Worm (Caenorhabditis elegans) whole organism, late embryonic: ENCODE results near the gene sra-34.

ENCODE experiments used
- F13H6.1 ChIP-seq: sonication (generic microtip); optimal IDR thresholded peaks from 2 replicates; lab custom pipeline; 2016; ENCODE audit warnings: missing genetic modification characterization, missing compliant biosample characterization
- Y22D7AL.16 ChIP-seq: sonication (generic microtip); optimal IDR thresholded peaks from 2 replicates; lab custom pipeline; 2016; ENCODE audit warnings: missing genetic modification characterization, missing compliant biosample characterization
- ahr-1 ChIP-seq: sonication (generic microtip); optimal IDR thresholded peaks from 2 replicates; lab custom pipeline; 2016; ENCODE audit warnings: missing genetic modification characterization, missing compliant biosample characterization
- ama-1 ChIP-seq: fragments of 150-350 bp; optimal IDR thresholded peaks from 2 replicates; lab custom pipeline; 2014
- ceh-18 ChIP-seq: sonication (generic microtip); optimal IDR thresholded peaks from 2 replicates; lab custom pipeline; 2016; ENCODE audit warnings: missing genetic modification characterization, missing compliant biosample characterization
- ceh-22 ChIP-seq: sonication (generic microtip); optimal IDR thresholded peaks from 2 replicates; lab custom pipeline; 2017; ENCODE audit warnings: missing biosample characterization, missing genetic modification characterization
- ceh-34 ChIP-seq: sonication (generic microtip); optimal IDR thresholded peaks from 2 replicates; lab custom pipeline; 2016; ENCODE audit warnings: mild to moderate bottlenecking, missing genetic modification characterization, missing compliant biosample characterization
- ceh-45 ChIP-seq: fragments of 200-800 bp; sonication (Bioruptor generic); IDR thresholded peaks from 2 replicates; pipeline ENCODE4 v1.3.6; 2022; ENCODE audit warnings: missing genetic modification reagents, missing genetic modification characterization, missing compliant biosample characterization
- ceh-48 ChIP-seq: sonication (generic microtip); optimal IDR thresholded peaks from 2 replicates; lab custom pipeline; 2016; ENCODE audit warnings: missing genetic modification characterization, inconsistent platforms, missing compliant biosample characterization
- dve-1 ChIP-seq: sonication (generic microtip); optimal IDR thresholded peaks from 2 replicates; lab custom pipeline; 2017; ENCODE audit warnings: antibody characterized with exemption, mild to moderate bottlenecking, missing genetic modification characterization, missing compliant biosample characterization
- ets-4 ChIP-seq: sonication (generic microtip); optimal IDR thresholded peaks from 2 replicates; lab custom pipeline; 2016; ENCODE audit warnings: missing genetic modification characterization, missing compliant biosample characterization
- eyg-1 ChIP-seq: sonication (generic microtip); optimal IDR thresholded peaks from 2 replicates; lab custom pipeline; 2016; ENCODE audit warnings: missing genotype, missing genetic modification characterization, missing compliant biosample characterization
- fkh-10 ChIP-seq: fragments of 150-350 bp; optimal IDR thresholded peaks from 2 replicates; lab custom pipeline; 2014; ENCODE audit warnings: missing biosample characterization, missing genetic modification reagents, missing genetic modification characterization
- hlh-13 ChIP-seq: fragments of 200-800 bp; sonication (Bioruptor generic); optimal IDR thresholded peaks from 2 replicates; lab custom pipeline; 2018; ENCODE audit warnings: mild to moderate bottlenecking, missing genetic modification characterization, missing compliant biosample characterization
- hlh-15 ChIP-seq: sonication (generic microtip); optimal IDR thresholded peaks from 2 replicates; lab custom pipeline; 2016; ENCODE audit warnings: missing genetic modification characterization, missing compliant biosample characterization
- hlh-30 ChIP-seq: sonication (generic microtip); optimal IDR thresholded peaks from 2 replicates; lab custom pipeline; 2017; ENCODE audit warnings: antibody characterized with exemption, missing genetic modification characterization, missing compliant biosample characterization; ENCODE audit not compliant: insufficient read depth
- lim-6 ChIP-seq: sonication (generic microtip); optimal IDR thresholded peaks from 2 replicates; lab custom pipeline; 2016; ENCODE audit warnings: missing genetic modification characterization, missing compliant biosample characterization
- lin-11 ChIP-seq: fragments of 200-800 bp; sonication (Bioruptor generic); optimal IDR thresholded peaks from 2 replicates; lab custom pipeline; 2018; ENCODE audit warnings: mild to moderate bottlenecking, missing genetic modification characterization, missing compliant biosample characterization
- madf-2 ChIP-seq: sonication (generic microtip); optimal IDR thresholded peaks from 2 replicates; lab custom pipeline; 2017; ENCODE audit warnings: missing genetic modification characterization, missing compliant biosample characterization
- mec-3 ChIP-seq: sonication (generic microtip); optimal IDR thresholded peaks from 2 replicates; lab custom pipeline; 2016; ENCODE audit warnings: borderline replicate concordance, missing genetic modification characterization, missing compliant biosample characterization
- nfya-1 ChIP-seq: sonication (generic microtip); optimal IDR thresholded peaks from 2 replicates; lab custom pipeline; 2017; ENCODE audit warnings: missing genetic modification characterization, mild to moderate bottlenecking, missing compliant biosample characterization, antibody characterized with exemption, moderate library complexity
- nhr-11 ChIP-seq: fragments of 150-350 bp; optimal IDR thresholded peaks from 2 replicates; lab custom pipeline; 2014; ENCODE audit warnings: missing biosample characterization, missing genetic modification characterization
- npax-4 ChIP-seq: sonication (generic microtip); optimal IDR thresholded peaks from 2 replicates; lab custom pipeline; 2016; ENCODE audit warnings: missing genetic modification characterization, missing compliant biosample characterization
- odd-2 ChIP-seq: sonication (generic microtip); optimal IDR thresholded peaks from 2 replicates; lab custom pipeline; 2017; ENCODE audit warnings: antibody characterized with exemption, mild to moderate bottlenecking, missing genetic modification characterization, missing compliant biosample characterization
- pag-3 ChIP-seq: sonication (generic microtip); optimal IDR thresholded peaks from 2 replicates; lab custom pipeline; 2016; ENCODE audit warnings: missing compliant biosample characterization, missing genetic modification characterization, borderline replicate concordance
- pat-9 ChIP-seq: fragments of 200-800 bp; sonication (Bioruptor generic); optimal IDR thresholded peaks from 2 replicates; lab custom pipeline; 2018; ENCODE audit warnings: mild to moderate bottlenecking, missing genetic modification characterization, moderate library complexity, missing compliant biosample characterization
- pha-2 ChIP-seq: sonication (generic microtip); optimal IDR thresholded peaks from 2 replicates; lab custom pipeline; 2017; ENCODE audit warnings: mild to moderate bottlenecking, missing genetic modification characterization, missing compliant biosample characterization
- pqm-1 ChIP-seq: sonication (generic microtip); optimal IDR thresholded peaks from 2 replicates; lab custom pipeline; 2016; ENCODE audit warnings: missing genetic modification characterization, missing compliant biosample characterization
- rnt-1 ChIP-seq: sonication (generic microtip); optimal IDR thresholded peaks from 2 replicates; lab custom pipeline; 2016; ENCODE audit warnings: missing genetic modification characterization, missing compliant biosample characterization
- syd-9 ChIP-seq: sonication (generic microtip); optimal IDR thresholded peaks from 2 replicates; lab custom pipeline; 2016; ENCODE audit warnings: mild to moderate bottlenecking, missing genetic modification characterization, moderate library complexity, missing compliant biosample characterization
- tbx-7 ChIP-seq: sonication (generic microtip); optimal IDR thresholded peaks from 2 replicates; lab custom pipeline; 2016; ENCODE audit warnings: missing genotype, missing genetic modification characterization, missing compliant biosample characterization
- ttx-3 ChIP-seq: sonication (generic microtip); optimal IDR thresholded peaks from 2 replicates; lab custom pipeline; 2016; ENCODE audit warnings: missing genetic modification reagents, missing genetic modification characterization, missing compliant biosample characterization
- unc-55 ChIP-seq: sonication (generic microtip); optimal IDR thresholded peaks from 2 replicates; lab custom pipeline; 2017; ENCODE audit warnings: missing biosample characterization, missing genetic modification reagents, missing genetic modification characterization
- zip-5 ChIP-seq: sonication (generic microtip); optimal IDR thresholded peaks from 2 replicates; lab custom pipeline; 2016; ENCODE audit warnings: missing genetic modification characterization, missing compliant biosample characterization
- ztf-16 ChIP-seq: sonication (generic microtip); optimal IDR thresholded peaks from 2 replicates; lab custom pipeline; 2017; ENCODE audit warnings: missing genetic modification characterization, missing compliant biosample characterization

sra-34 gene

DNA sequence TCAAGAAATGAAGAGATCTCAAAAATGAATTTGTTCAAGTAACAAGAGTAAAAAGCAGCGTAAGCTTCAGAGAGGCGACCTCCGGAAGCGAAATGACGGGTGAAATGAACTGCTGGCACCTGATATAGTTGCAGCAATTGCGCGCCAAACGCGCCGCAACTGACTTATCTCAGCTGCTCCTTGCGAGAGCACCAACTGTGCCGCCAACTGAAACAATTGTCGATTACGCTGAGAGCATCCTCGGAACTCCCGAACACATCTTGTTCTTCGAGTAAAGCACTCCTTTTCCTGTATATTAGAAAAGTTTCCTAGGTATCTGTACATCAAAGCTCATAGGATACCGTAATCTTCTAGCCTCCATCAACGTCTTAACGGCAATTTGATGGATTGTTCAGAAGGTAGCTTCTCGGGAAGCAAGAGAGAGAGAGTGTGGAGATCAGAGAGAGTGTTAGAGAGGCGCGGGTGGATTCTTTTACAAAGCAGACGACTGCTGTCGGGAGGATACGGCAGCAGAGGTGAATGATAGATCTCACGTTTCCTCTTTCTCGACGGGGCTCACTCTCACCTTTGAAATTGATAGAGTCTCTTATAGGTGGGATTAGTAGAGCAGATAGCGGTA lies 23.4 kb downstream of the sra-34 start:
- TF ChIP-seq ceh-18 (tag; lab: Kevin White, UChicago): peak; percentile 41
- TF ChIP-seq eyg-1 (tag; lab: Kevin White, UChicago): no peak
- no peak for TF ChIP-seq pha-2 (tag; lab: Kevin White, UChicago)
- TF ChIP-seq unc-55 (GFP tag; lab: Kevin White, UChicago): peak; percentile 36
- TF ChIP-seq pat-9 (tag; lab: Kevin White, UChicago): peak; percentile 49
- TF ChIP-seq lin-11: no peak
- no peak for TF ChIP-seq mec-3
- peak; percentile 20 for TF ChIP-seq ceh-34 (tag; lab: Kevin White, UChicago)
- TF ChIP-seq ceh-45 (GFP tag; lab: Robert Waterston, UW): no peak
- TF ChIP-seq rnt-1: peak; percentile 55
- TF ChIP-seq, all 69 proteins: peak for 5

- TF ChIP-seq syd-9 (no peak), nhr-11 (tag; lab: Kevin White, UChicago) (no peak), rnt-1 (peak; percentile 60), ztf-16 (tag; lab: Kevin White, UChicago) (no peak), pqm-1 (tag; lab: Kevin White, UChicago) (no peak), ceh-48 (tag; lab: Kevin White, UChicago) (no peak), lin-11 (no peak), madf-2 (tag; lab: Kevin White, UChicago) (no peak), odd-2 (tag; lab: Kevin White, UChicago) (no peak), ahr-1 (tag; lab: Kevin White, UChicago) (no peak), F13H6.1 (tag; lab: Kevin White, UChicago) (no peak), dve-1 (no peak), nfya-1 (tag; lab: Kevin White, UChicago) (peak; percentile 73), fkh-10 (GFP tag; lab: Kevin White, UChicago) (no peak), pat-9 (tag; lab: Kevin White, UChicago) (no peak), Y22D7AL.16 (no peak), pag-3 (no peak), hlh-15 (tag; lab: Kevin White, UChicago) (no peak), ets-4 (tag; lab: Kevin White, UChicago) (no peak), unc-55 (GFP tag; lab: Kevin White, UChicago) (peak; percentile 95), ceh-18 (tag; lab: Kevin White, UChicago) (peak; percentile 67)
Observed at ce11 chrII:4518300-4518907, 25.1 kb downstream of the sra-34 start, which contains the start of gene hlh-1. Gene hlh-1, plus strand, starts transcription at chrII:4518574.

DNA sequence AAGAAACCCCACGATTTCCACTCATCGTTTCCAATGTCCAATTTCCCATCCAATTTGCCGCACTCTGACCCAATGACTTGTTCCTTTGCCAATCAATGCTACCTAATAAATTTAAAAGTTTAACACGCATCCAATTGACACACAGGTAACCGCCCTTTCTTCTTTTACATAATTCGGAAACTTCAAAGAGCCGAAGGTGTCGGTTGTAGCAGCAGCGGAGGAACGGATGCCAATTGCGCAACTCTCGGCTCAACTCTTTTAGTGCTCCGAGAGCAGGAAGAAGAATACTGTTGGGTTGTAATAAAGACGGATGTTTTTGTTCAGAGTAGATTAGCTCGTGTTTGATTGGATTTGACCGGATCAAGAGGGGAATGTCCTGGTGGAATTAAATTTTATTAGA lies 26.2 kb downstream of the sra-34 start:
- TF ChIP-seq madf-2 (tag; lab: Kevin White, UChicago): no peak
- no peak for TF ChIP-seq ceh-18 (tag; lab: Kevin White, UChicago)
- TF ChIP-seq ceh-22 (tag; lab: Kevin White, UChicago): no peak
- TF ChIP-seq zip-5 (tag; lab: Kevin White, UChicago): no peak
- no peak for TF ChIP-seq hlh-13 (GFP tag; lab: Kevin White, UChicago)
- no peak for TF ChIP-seq rnt-1
- TF ChIP-seq hlh-30 (tag; lab: Kevin White, UChicago): no peak
- TF ChIP-seq npax-4 (tag; lab: Kevin White, UChicago): no peak
- no peak for TF ChIP-seq fkh-10 (GFP tag; lab: Kevin White, UChicago)
- no peak for TF ChIP-seq ttx-3 (tag; lab: Kevin White, UChicago)
- TF ChIP-seq ztf-16 (tag; lab: Kevin White, UChicago): no peak
- no peak for TF ChIP-seq lim-6 (tag; lab: Kevin White, UChicago)

DNA sequence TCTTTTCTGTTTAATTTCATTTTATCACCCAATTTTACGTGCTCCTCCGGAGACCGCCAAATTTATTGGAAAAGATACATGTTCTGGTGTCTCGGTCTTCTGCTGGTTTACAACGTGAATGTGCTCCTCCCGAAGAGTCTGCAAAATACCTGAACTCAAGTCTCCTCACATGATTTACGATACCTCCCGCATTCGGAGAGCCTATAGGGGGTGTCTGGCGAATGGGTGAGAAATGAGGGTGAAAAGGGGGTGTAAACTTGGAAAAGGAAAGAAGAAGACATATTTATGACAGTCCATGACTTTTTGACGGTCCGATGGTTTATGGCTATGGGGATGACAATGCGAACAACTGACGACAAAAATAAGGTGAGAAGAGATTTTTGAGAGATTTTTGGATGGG lies 27.2 kb downstream of the sra-34 start:
- TF ChIP-seq tbx-7 (tag; lab: Kevin White, UChicago): no peak
- TF ChIP-seq ceh-34 (tag; lab: Kevin White, UChicago): peak; percentile 40
- TF ChIP-seq ama-1 (lab: Kevin White, UChicago): peak; percentile 53
- peak; percentile 36 for TF ChIP-seq unc-55 (GFP tag; lab: Kevin White, UChicago)
- peak; percentile 18 for TF ChIP-seq rnt-1
